Worm (Caenorhabditis elegans) whole organism, midembryonic: ENCODE measurements around the gene F53B1.8.

Source experiments
- T22C8.4 ChIP-seq: fragments of 200-800 bp; sonication (Bioruptor generic); IDR thresholded peaks from 2 replicates; pipeline ENCODE4 v1.3.6; 2022; ENCODE audit warnings: missing genetic modification characterization, missing compliant biosample characterization
- cog-1 ChIP-seq: sonication (generic microtip); optimal IDR thresholded peaks from 2 replicates; lab custom pipeline; 2016; ENCODE audit warnings: missing genetic modification characterization, missing compliant biosample characterization
- flt-1 ChIP-seq: fragments of 200-800 bp; sonication (Bioruptor generic); IDR thresholded peaks from 2 replicates; pipeline ENCODE4 v1.3.6; 2022; ENCODE audit warnings: missing genetic modification characterization, missing compliant biosample characterization
- klf-2 ChIP-seq: fragments of 200-800 bp; sonication (Bioruptor generic); conservative IDR thresholded peaks from 2 replicates; pipeline ENCODE4 v1.3.6; 2022; ENCODE audit warnings: missing genetic modification reagents, missing genetic modification characterization, missing compliant biosample characterization
- med-1 ChIP-seq: sonication (generic microtip); optimal IDR thresholded peaks from 2 replicates; lab custom pipeline; 2017; ENCODE audit warnings: missing genetic modification characterization, mild to moderate bottlenecking, missing compliant biosample characterization, antibody characterized with exemption, missing genetic modification reagents; ENCODE audit not compliant: insufficient read depth
- ref-1 ChIP-seq: fragments of 200-800 bp; sonication (Bioruptor generic); conservative IDR thresholded peaks from 2 replicates; pipeline ENCODE4 v1.3.6; 2022; ENCODE audit warnings: missing genetic modification reagents, missing genetic modification characterization, missing compliant biosample characterization
- tab-1 ChIP-seq: fragments of 200-800 bp; sonication (Bioruptor generic); IDR thresholded peaks from 2 replicates; pipeline ENCODE4 v1.3.6; 2022; ENCODE audit warnings: missing genetic modification characterization, missing compliant biosample characterization
- ztf-23 ChIP-seq: fragments of 200-800 bp; sonication (Bioruptor generic); IDR thresholded peaks from 2 replicates; pipeline ENCODE4 v1.3.6; 2022; ENCODE audit warnings: missing genetic modification reagents, missing genetic modification characterization, missing compliant biosample characterization
- ztf-29 ChIP-seq: fragments of 200-800 bp; sonication (Bioruptor generic); IDR thresholded peaks from 2 replicates; pipeline ENCODE4 v1.3.6; 2022; ENCODE audit warnings: missing genetic modification reagents, missing genetic modification characterization, missing compliant biosample characterization

DNA sequence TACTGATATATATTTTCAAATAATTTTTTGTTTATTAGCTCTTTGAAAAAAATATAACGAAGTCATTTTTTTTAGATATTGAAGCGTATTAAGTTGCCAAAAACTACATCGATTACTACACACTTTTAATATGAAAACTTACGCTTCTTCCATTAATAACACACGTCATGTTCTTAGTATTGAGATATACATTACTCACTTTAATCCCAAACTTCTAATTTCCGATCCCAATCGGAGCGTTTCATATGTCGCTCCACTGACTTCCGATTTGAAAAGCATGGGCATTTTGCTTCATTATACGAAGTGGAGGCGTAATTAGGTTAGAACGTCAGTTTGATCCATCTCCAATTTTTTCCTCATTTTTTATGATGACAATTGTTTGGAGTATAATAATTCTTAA is 51.2 kb downstream of the F53B1.8 start:
- TF ChIP-seq T22C8.4 (no peak), flt-1 (no peak), ztf-29 (GFP tag; lab: Robert Waterston, UW) (no peak), ref-1 (GFP tag; lab: Robert Waterston, UW) (no peak), tab-1 (GFP tag; lab: Robert Waterston, UW) (no peak), klf-2 (GFP tag; lab: Robert Waterston, UW) (no peak), med-1 (GFP tag; lab: Kevin White, UChicago) (no peak), cog-1 (tag; lab: Kevin White, UChicago) (no peak), ztf-23 (GFP tag; lab: Robert Waterston, UW) (no peak)
